Worm (Caenorhabditis elegans): ENCODE results near the gene srx-44.

srx-44 gene

ce11 chrV:16009564-16009963 lies 10.6 kb upstream of the srx-44 start, which contains the start of gene str-233:
Gene str-233, minus strand, starts transcription at chrV:16009664.
- TF ChIP-seq cebp-1 (GFP tag; IDR thresholded peaks at IDR 0.05) (no peak), cebp-1 (tag; optimal IDR thresholded peaks at IDR 0.05) (no peak), ztf-25 (GFP tag; IDR thresholded peaks at IDR 0.05) (no peak), madf-6 (GFP tag; IDR thresholded peaks at IDR 0.05) (no peak), B0261.1 (tag; optimal IDR thresholded peaks at IDR 0.05) (no peak), mes-4 (tag; optimal IDR thresholded peaks at IDR 0.05) (no peak), F57A8.1 (GFP tag; optimal IDR thresholded peaks at IDR 0.05) (no peak), tbx-9 (tag; optimal IDR thresholded peaks at IDR 0.05; ENCODE audit: borderline replicate concordance) (no peak), him-1 (tag; optimal IDR thresholded peaks at IDR 0.05) (no peak), Y53G8AR.9 (GFP tag; conservative IDR thresholded peaks at IDR 0.05) (no peak), dpl-1 (GFP tag; optimal IDR thresholded peaks at IDR 0.05) (no peak), lin-40 (tag; optimal IDR thresholded peaks at IDR 0.05) (no peak), zfh-2 (GFP tag; conservative IDR thresholded peaks at IDR 0.05) (no peak), dpff-1 (tag; optimal IDR thresholded peaks at IDR 0.05) (no peak), F49E8.2 (tag; optimal IDR thresholded peaks at IDR 0.05; ENCODE audit: insufficient read depth) (no peak), bed-1 (GFP tag; IDR thresholded peaks at IDR 0.05) (no peak), lin-54 (GFP tag; optimal IDR thresholded peaks at IDR 0.05) (no peak), bed-2 (GFP tag; IDR thresholded peaks at IDR 0.05) (no peak)

DNA sequence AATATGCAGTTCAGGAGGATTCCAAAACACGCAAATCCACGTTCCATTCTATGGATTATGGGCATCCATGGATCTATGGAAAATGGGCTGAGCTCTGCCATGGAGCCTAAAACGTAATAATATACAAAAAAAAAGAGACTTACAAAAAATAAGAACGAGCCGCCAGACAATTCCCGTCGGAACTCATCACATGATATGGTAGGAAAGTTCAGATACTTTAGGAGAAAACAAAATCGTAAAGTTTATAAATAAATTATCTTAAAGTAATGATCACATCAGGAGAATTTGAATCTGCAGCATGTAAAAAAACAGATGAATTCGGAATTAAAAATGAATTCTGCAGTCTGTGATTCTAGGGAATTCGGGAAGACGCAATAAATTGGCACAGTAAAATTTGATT lies 4.5 kb upstream of the srx-44 start, which contains the start of gene str-232:
Gene str-232 (minus strand): TSS at position 101 of the 400 bp plus-strand sequence.
- TF ChIP-seq attf-6 (GFP tag; IDR thresholded peaks at IDR 0.05) (no peak), efl-1 (GFP tag; optimal IDR thresholded peaks at IDR 0.05) (no peak)

DNA sequence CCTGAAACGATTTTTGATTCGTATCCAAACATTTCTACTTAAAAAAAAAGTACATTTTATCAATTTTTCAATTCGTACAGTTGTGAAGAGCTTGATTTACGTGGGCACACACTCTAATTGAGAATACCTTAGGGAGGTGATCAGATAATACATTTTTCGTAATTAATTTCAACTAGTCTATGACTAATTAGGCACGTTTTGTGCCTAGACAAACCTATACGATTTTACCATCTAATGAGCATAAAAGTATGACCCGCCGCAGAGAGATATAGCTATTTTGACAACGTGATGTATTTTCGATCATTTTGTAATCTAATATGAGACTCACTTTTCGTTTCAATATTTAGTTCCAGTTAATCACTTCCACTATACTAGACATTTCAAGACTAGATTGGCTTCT lies 3.2 kb upstream of the srx-44 start:
- TF ChIP-seq lin-35 (GFP tag; optimal IDR thresholded peaks at IDR 0.05), result no peak
- no peak for TF ChIP-seq attf-5 (GFP tag; optimal IDR thresholded peaks at IDR 0.05)
- no peak for TF ChIP-seq repo-1 (tag; optimal IDR thresholded peaks at IDR 0.05)
- no peak for TF ChIP-seq ztf-25 (GFP tag; IDR thresholded peaks at IDR 0.05)
- no peak for TF ChIP-seq lsy-27 (tag; optimal IDR thresholded peaks at IDR 0.05; ENCODE audit: borderline replicate concordance, insufficient read depth)
- TF ChIP-seq egl-18 (GFP tag; IDR thresholded peaks at IDR 0.05), result no peak
- TF ChIP-seq ceh-79 (tag; optimal IDR thresholded peaks at IDR 0.05), result no peak
- TF ChIP-seq F55B11.4 (tag; optimal IDR thresholded peaks at IDR 0.05; ENCODE audit: borderline replicate concordance, insufficient read depth), result no peak
- no peak for TF ChIP-seq mes-4 (tag; optimal IDR thresholded peaks at IDR 0.05)
- TF ChIP-seq somi-1 (GFP tag; optimal IDR thresholded peaks at IDR 0.05), result no peak
- TF ChIP-seq dpl-1 (GFP tag; optimal IDR thresholded peaks at IDR 0.05), result no peak
- no peak for TF ChIP-seq tbp1 (GFP tag; optimal IDR thresholded peaks at IDR 0.05)
- no peak for TF ChIP-seq tlf-1 (GFP tag; optimal IDR thresholded peaks at IDR 0.05)
- TF ChIP-seq ama-1 (optimal IDR thresholded peaks at IDR 0.05), result no peak
- no peak for TF ChIP-seq ama-1 (GFP tag; optimal IDR thresholded peaks at IDR 0.05)
- TF ChIP-seq unc-130 (GFP tag; optimal IDR thresholded peaks at IDR 0.05), result no peak

- TF ChIP-seq ceh-40 (GFP tag; IDR thresholded peaks at IDR 0.05) (no peak), ztf-6 (GFP tag; IDR thresholded peaks at IDR 0.05) (no peak), ztf-26 (tag; optimal IDR thresholded peaks at IDR 0.05) (no peak), hlh-12 (tag; optimal IDR thresholded peaks at IDR 0.05) (no peak), Y67H2A.10 (GFP tag; conservative IDR thresholded peaks at IDR 0.05) (no peak), die-1 (tag; optimal IDR thresholded peaks at IDR 0.05) (no peak), mcd-1 (GFP tag; IDR thresholded peaks at IDR 0.05) (no peak), lag-1 (GFP tag; IDR thresholded peaks at IDR 0.05) (no peak), dpff-1 (tag; optimal IDR thresholded peaks at IDR 0.05) (no peak), F55B11.4 (tag; optimal IDR thresholded peaks at IDR 0.05; ENCODE audit: borderline replicate concordance, insufficient read depth) (no peak), lin-35 (GFP tag; optimal IDR thresholded peaks at IDR 0.05) (no peak), ceh-79 (tag; optimal IDR thresholded peaks at IDR 0.05) (no peak), F10E7.11 (tag; optimal IDR thresholded peaks at IDR 0.05) (no peak), Y56A3A.18 (GFP tag; IDR thresholded peaks at IDR 0.05) (no peak), ccch-3 (GFP tag; optimal IDR thresholded peaks at IDR 0.05) (no peak), nhr-179 (tag; optimal IDR thresholded peaks at IDR 0.05) (no peak), ceh-27 (GFP tag; optimal IDR thresholded peaks at IDR 0.05) (no peak)
These were observed 2.5 kb upstream of the srx-44 start, which contains the start of gene srx-43 for ce11 chrV:16017671-16018070. Gene srx-43, plus strand, starts transcription at chrV:16017971.
